Fruit fly (Drosophila melanogaster) whole organism, adult: ENCODE data around the gene CG9372.

Source experiments
- CG11617 ChIP-seq: fragments of 200-800 bp; sonication (Bioruptor generic); optimal IDR thresholded peaks from 2 replicates; lab custom pipeline; 2017; ENCODE audit warnings: mild to moderate bottlenecking, missing biosample characterization, missing genetic modification reagents, missing genetic modification characterization
- CG12768 ChIP-seq: fragments of 200-800 bp; sonication (Bioruptor generic); optimal IDR thresholded peaks from 2 replicates; lab custom pipeline; 2017; ENCODE audit warnings: missing biosample characterization, missing genetic modification characterization, mild to moderate bottlenecking, moderate library complexity, missing genetic modification reagents
- CG14711 ChIP-seq: fragments of 200-800 bp; sonication (Bioruptor generic); optimal IDR thresholded peaks from 2 replicates; lab custom pipeline; 2018; ENCODE audit warnings: missing biosample characterization, mild to moderate bottlenecking, missing genetic modification characterization, moderate library complexity
- CG1620 ChIP-seq: fragments of 200-800 bp; sonication (Bioruptor generic); optimal IDR thresholded peaks from 2 replicates; lab custom pipeline; 2016; ENCODE audit warnings: missing biosample characterization, missing genetic modification characterization
- CG33017 ChIP-seq: fragments of 200-800 bp; sonication (Bioruptor generic); optimal IDR thresholded peaks from 2 replicates; lab custom pipeline; 2018; ENCODE audit warnings: missing biosample characterization, mild to moderate bottlenecking, missing genetic modification characterization, moderate library complexity
- CG5204 ChIP-seq: fragments of 200-800 bp; sonication (Bioruptor generic); optimal IDR thresholded peaks from 2 replicates; lab custom pipeline; 2016; ENCODE audit warnings: missing biosample characterization, missing genetic modification characterization
- CG7045 ChIP-seq: fragments of 200-800 bp; sonication (Bioruptor generic); optimal IDR thresholded peaks from 2 replicates; lab custom pipeline; 2017; ENCODE audit warnings: missing biosample characterization, mild to moderate bottlenecking, missing genetic modification characterization
- CG7101 ChIP-seq: fragments of 200-800 bp; sonication (Bioruptor generic); optimal IDR thresholded peaks from 2 replicates; lab custom pipeline; 2018; ENCODE audit warnings: missing biosample characterization, mild to moderate bottlenecking, missing genetic modification characterization, moderate library complexity
- Clk ChIP-seq: fragments of 200-800 bp; sonication (Bioruptor generic); optimal IDR thresholded peaks from 2 replicates; lab custom pipeline; 2017; ENCODE audit warnings: missing biosample characterization, missing genetic modification characterization
- Crg-1 ChIP-seq: fragments of 200-800 bp; sonication (Bioruptor generic); optimal IDR thresholded peaks from 2 replicates; lab custom pipeline; 2016; ENCODE audit warnings: missing biosample characterization, missing genetic modification characterization
- Hr96 ChIP-seq: fragments of 200-800 bp; sonication (Bioruptor generic); optimal IDR thresholded peaks from 2 replicates; lab custom pipeline; 2016; ENCODE audit warnings: missing biosample characterization, missing genetic modification characterization
- Mnt ChIP-seq: fragments of 200-800 bp; sonication (Bioruptor generic); optimal IDR thresholded peaks from 2 replicates; lab custom pipeline; 2016; ENCODE audit warnings: missing biosample characterization, mild to moderate bottlenecking, missing genetic modification characterization
- bab1 ChIP-seq: fragments of 200-800 bp; sonication (Bioruptor generic); optimal IDR thresholded peaks from 3 replicates; lab custom pipeline; 2019; ENCODE audit warnings: missing biosample characterization, mild to moderate bottlenecking, missing genetic modification characterization, moderate library complexity
- cic ChIP-seq: fragments of 200-800 bp; sonication (Bioruptor generic); optimal IDR thresholded peaks from 2 replicates; lab custom pipeline; 2017; ENCODE audit warnings: missing biosample characterization, mild to moderate bottlenecking, missing genetic modification characterization, moderate library complexity
- cnc ChIP-seq, 2 experiments: fragments of >200 bp; optimal IDR thresholded peaks; 2 replicates each; lab custom pipeline; 2017
- kay ChIP-seq: fragments of 200-800 bp; sonication (Bioruptor generic); peaks from one replicate; lab custom pipeline; 2016; ENCODE audit warnings: missing biosample characterization, missing genetic modification characterization, borderline replicate concordance
- ovo ChIP-seq: fragments of 200-800 bp; sonication (Bioruptor generic); optimal IDR thresholded peaks from 2 replicates; lab custom pipeline; 2016; ENCODE audit warnings: missing biosample characterization, missing genetic modification characterization
- pad ChIP-seq: fragments of 200-800 bp; sonication (Bioruptor generic); optimal IDR thresholded peaks from 3 replicates; lab custom pipeline; 2017; ENCODE audit warnings: missing biosample characterization, missing genetic modification characterization, mild to moderate bottlenecking, moderate library complexity, missing genetic modification reagents
- tj ChIP-seq: fragments of 200-800 bp; sonication (Bioruptor generic); optimal IDR thresholded peaks from 3 replicates; lab custom pipeline; 2017; ENCODE audit warnings: missing biosample characterization, mild to moderate bottlenecking, missing genetic modification characterization, moderate library complexity
- toe ChIP-seq: fragments of 200-800 bp; sonication (Bioruptor generic); optimal IDR thresholded peaks from 2 replicates; lab custom pipeline; 2016; ENCODE audit warnings: missing biosample characterization, missing genetic modification characterization

Gene CG9372

dm6 chr3L:19642448-19643020 is 36.5 kb downstream of the CG9372 start, which contains the start of gene Rnf146:
Gene Rnf146, minus strand, starts transcription at chr3L:19642816.
- TF ChIP-seq CG33017 (tag; lab: Kevin White, UChicago) (peak; percentile 14), cic (no peak), CG7101 (tag; lab: Kevin White, UChicago) (peak; percentile 34), CG11617 (GFP tag; lab: Kevin White, UChicago) (no peak), pad (GFP tag; lab: Kevin White, UChicago) (peak; percentile 25), bab1 (peak; percentile 63)

dm6 chr3L:19646292-19646691 is 40.3 kb downstream of the CG9372 start:
- TF ChIP-seq Clk (GFP tag; lab: Kevin White, UChicago) (no peak), tj (GFP tag; lab: Kevin White, UChicago) (no peak), bab1 (no peak), cic (no peak)

dm6 chr3L:19648648-19649047 is 42.6 kb downstream of the CG9372 start:
- no peak for TF ChIP-seq CG7045 (GFP tag; lab: Kevin White, UChicago)
- TF ChIP-seq pad (GFP tag; lab: Kevin White, UChicago), result no peak
- TF ChIP-seq CG11617 (GFP tag; lab: Kevin White, UChicago), result no peak
- no peak for TF ChIP-seq CG7101 (tag; lab: Kevin White, UChicago)
- no peak for TF ChIP-seq Crg-1 (GFP tag; lab: Kevin White, UChicago)
- no peak for TF ChIP-seq CG1620 (GFP tag; lab: Kevin White, UChicago)
- no peak for TF ChIP-seq Mnt (GFP tag; lab: Kevin White, UChicago)

dm6 chr3L:19649374-19649948 is 43.5 kb downstream of the CG9372 start, which contains the start of gene Oat:
Gene Oat, minus strand, starts transcription at chr3L:19649851.
- no peak for TF ChIP-seq pad (GFP tag; lab: Kevin White, UChicago)
- TF ChIP-seq CG1620 (GFP tag; lab: Kevin White, UChicago), result no peak
- TF ChIP-seq kay (GFP tag; lab: Kevin White, UChicago), result no peak
- peak; percentile 35 for TF ChIP-seq bab1
- TF ChIP-seq cic, result no peak

- TF ChIP-seq CG7045 (GFP tag; lab: Kevin White, UChicago) (no peak), CG7101 (tag; lab: Kevin White, UChicago) (no peak), pad (GFP tag; lab: Kevin White, UChicago) (no peak), toe (GFP tag; lab: Kevin White, UChicago) (no peak), cic (no peak), kay (GFP tag; lab: Kevin White, UChicago) (no peak), CG12768 (GFP tag; lab: Kevin White, UChicago) (no peak), Mnt (GFP tag; lab: Kevin White, UChicago) (no peak), CG1620 (GFP tag; lab: Kevin White, UChicago) (no peak), CG11617 (GFP tag; lab: Kevin White, UChicago) (no peak), CG5204 (GFP tag; lab: Kevin White, UChicago) (no peak), bab1 (no peak), Hr96 (no peak), Clk (GFP tag; lab: Kevin White, UChicago) (no peak), cnc (optimal IDR thresholded peaks at IDR 0.05; lab: Kevin White, UChicago) (no peak), tj (GFP tag; lab: Kevin White, UChicago) (no peak), CG14711 (tag; lab: Kevin White, UChicago) (no peak)
Observed at dm6 chr3L:19650121-19650520, 44.1 kb downstream of the CG9372 start.

- TF ChIP-seq tj (GFP tag; lab: Kevin White, UChicago) (no peak), cic (no peak), Crg-1 (GFP tag; lab: Kevin White, UChicago) (no peak), pad (GFP tag; lab: Kevin White, UChicago) (no peak), CG1620 (GFP tag; lab: Kevin White, UChicago) (no peak), CG14711 (tag; lab: Kevin White, UChicago) (no peak), CG11617 (GFP tag; lab: Kevin White, UChicago) (peak; percentile 18), CG33017 (tag; lab: Kevin White, UChicago) (no peak), Clk (GFP tag; lab: Kevin White, UChicago) (no peak), cnc (optimal IDR thresholded peaks at IDR 0.05; lab: Kevin White, UChicago) (no peak), Hr96 (peak; percentile 35), bab1 (no peak), toe (GFP tag; lab: Kevin White, UChicago) (no peak), ovo (GFP tag; lab: Kevin White, UChicago) (no peak), CG12768 (GFP tag; lab: Kevin White, UChicago) (no peak), kay (GFP tag; lab: Kevin White, UChicago) (no peak), CG7045 (GFP tag; lab: Kevin White, UChicago) (peak; percentile 56), Mnt (GFP tag; lab: Kevin White, UChicago) (no peak), CG7101 (tag; lab: Kevin White, UChicago) (no peak), CG5204 (GFP tag; lab: Kevin White, UChicago) (no peak)
Observed at dm6 chr3L:19650588-19650987, 44.6 kb downstream of the CG9372 start.
